Worm (Caenorhabditis elegans): ENCODE measurements around the gene sdz-18.
"Not testable (repeated sequence)": the region's sequence is repeated elsewhere in the genome, so short reads cannot be mapped to it uniquely, and the experiment has no call there.

sdz-18 gene

DNA sequence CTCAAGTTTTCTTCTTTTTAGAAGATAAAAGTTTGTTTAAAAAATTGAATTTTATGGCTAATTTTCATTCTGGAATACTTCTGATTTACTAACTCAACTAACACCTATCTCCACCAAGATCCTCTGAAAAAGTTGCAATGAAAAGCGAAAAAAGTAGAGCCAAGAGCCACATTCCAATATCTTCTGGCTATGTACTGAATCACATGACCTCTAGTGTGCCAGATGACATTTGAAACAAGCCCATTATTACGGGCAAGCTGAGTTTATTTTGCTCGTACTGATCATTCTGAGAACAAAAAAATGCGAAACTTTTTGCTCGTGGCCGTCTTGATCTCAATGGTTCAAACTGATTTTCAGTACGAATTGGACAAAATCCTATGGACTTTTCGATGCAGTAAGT lies 27.2 kb downstream of the sdz-18 start, which contains the start of gene irld-36:
Gene irld-36, plus strand, starts transcription at position 301 of the 400 bp plus-strand sequence.
- TF ChIP-seq him-1 (tag; optimal IDR thresholded peaks at IDR 0.05): no peak
- no peak for TF ChIP-seq dao-5 (tag; optimal IDR thresholded peaks at IDR 0.05)
- TF ChIP-seq W03F9.2 (tag; optimal IDR thresholded peaks at IDR 0.05): no peak

DNA sequence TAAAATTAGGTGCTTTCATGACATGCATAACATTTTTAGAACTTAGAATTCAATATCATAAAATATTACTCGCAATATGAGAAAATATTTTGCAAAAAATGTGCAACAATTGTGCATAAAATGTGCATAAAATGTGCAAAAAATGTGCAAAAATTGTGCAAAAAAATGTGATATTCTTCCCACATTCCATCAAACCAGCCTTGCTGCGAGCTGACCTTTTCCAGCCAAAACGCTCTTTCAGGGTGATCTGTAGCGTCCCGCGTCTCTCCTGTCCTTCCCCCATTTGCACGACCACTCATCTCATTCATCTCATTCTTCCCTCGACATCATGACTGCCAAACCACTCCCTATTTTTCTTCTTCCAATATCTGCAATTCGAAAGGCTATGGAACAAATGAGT lies 30.2 kb downstream of the sdz-18 start, which contains the start of gene fbxb-17:
Gene fbxb-17, plus strand, starts transcription at position 301 of the 400 bp plus-strand sequence.
- TF ChIP-seq him-1 (tag; optimal IDR thresholded peaks at IDR 0.05): no peak
- no peak for TF ChIP-seq W03F9.2 (tag; optimal IDR thresholded peaks at IDR 0.05)
- no peak for TF ChIP-seq dao-5 (tag; optimal IDR thresholded peaks at IDR 0.05)

DNA sequence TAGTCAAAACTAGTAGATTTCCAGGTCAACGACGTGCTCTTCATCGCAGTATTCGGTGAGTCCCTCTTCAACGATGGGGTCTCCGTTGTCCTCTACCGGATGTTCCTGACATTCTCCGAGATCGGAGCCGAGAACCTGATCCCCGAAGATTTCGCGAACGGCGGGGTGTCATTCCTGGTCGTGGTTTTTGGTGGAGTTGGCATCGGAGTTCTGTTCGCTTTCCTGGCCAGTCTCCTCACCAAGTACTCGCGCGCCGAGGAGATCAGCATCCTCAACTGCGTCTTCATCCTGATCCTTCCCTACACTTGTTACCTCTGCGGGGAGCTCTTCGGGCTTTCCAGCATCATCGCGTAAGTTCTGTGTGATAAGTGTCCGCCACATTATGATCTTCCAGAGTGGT lies 33.6 kb downstream of the sdz-18 start:
- TF ChIP-seq W03F9.2 (tag; optimal IDR thresholded peaks at IDR 0.05): no peak
- TF ChIP-seq him-1 (tag; optimal IDR thresholded peaks at IDR 0.05): no peak
- TF ChIP-seq dao-5 (tag; optimal IDR thresholded peaks at IDR 0.05): no peak

DNA sequence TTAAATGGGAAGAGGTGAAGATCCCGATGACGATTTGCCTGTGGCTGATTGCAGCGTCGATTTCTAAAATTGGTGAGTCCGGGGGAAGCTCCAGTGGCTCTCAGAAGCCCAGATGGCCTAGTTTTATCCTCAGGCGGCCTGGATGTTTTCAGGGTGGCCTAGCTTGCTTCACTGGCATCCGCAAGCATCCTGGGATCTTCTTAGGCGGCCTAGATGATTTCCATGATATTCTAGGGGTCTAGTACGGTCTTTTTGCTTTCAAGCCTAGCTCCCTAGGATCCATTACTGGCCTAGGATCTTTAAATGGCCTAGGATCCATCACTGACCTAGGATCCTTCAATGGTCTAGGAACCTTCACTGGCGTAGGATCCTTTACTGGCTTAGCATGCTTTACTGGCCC lies 35.3 kb downstream of the sdz-18 start:
- TF ChIP-seq W03F9.2 (tag; optimal IDR thresholded peaks at IDR 0.05): no peak
- no peak for TF ChIP-seq dao-5 (tag; optimal IDR thresholded peaks at IDR 0.05)
- TF ChIP-seq him-1 (tag; optimal IDR thresholded peaks at IDR 0.05): no peak

DNA sequence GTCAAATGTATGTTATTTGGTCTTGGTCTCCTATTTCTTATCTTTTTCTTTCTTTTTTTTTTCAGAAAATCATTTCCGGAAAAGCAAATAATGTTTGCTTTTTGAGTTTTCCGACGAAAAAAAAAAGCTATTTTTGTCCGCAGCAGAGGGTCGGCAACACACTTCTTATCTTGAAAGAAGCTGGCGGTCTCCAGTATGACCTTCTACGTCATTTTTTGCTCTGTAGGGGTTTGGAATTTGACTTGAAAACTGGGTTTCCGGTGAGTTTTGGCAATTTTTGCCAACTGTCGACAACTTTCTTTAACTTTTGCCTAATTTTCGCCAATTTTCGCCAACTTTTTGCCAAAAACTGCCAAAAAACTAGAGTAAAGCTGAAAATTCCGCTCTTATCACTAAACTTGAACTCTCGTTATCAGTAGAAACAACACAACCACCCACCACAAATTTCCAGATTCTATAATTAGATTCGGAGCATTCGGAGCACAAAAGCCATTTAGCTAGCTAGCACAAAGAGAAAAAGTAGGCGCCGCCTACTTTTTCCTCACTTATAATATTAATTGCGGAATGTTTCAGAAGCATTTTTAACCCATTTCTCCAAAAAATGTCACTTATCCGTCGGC lies 35.9 kb downstream of the sdz-18 start, which contains the start of gene nhx-6:
Gene nhx-6, plus strand, starts transcription at position 570 of the 620 bp plus-strand sequence.
- TF ChIP-seq W03F9.2 (tag; optimal IDR thresholded peaks at IDR 0.05) (no peak), dao-5 (tag; optimal IDR thresholded peaks at IDR 0.05) (no peak), him-1 (tag; optimal IDR thresholded peaks at IDR 0.05) (no peak)

DNA sequence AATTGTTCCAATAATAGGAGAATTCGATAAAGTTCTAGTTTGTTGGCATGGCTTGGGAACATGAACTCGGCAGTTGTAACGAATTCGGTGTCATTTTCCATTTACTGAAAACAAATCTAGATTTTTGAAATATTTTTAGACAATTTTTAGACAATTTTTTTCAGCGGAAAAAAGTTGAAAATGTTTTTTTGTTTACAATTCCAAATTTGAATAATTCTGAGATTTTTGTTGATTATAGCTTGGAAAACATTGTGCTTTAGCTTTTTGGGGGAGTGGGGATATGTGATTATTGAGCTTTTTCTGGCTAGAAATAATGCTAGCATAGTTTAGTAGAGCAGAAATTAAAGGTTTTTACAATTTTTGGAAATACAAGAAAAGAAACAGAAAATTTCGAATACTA lies 37.4 kb downstream of the sdz-18 start, which contains the start of gene srw-97:
Gene srw-97, minus strand, starts transcription at position 101 of the 400 bp plus-strand sequence.
- TF ChIP-seq dao-5 (tag; optimal IDR thresholded peaks at IDR 0.05) (no peak), him-1 (tag; optimal IDR thresholded peaks at IDR 0.05) (no peak), W03F9.2 (tag; optimal IDR thresholded peaks at IDR 0.05) (no peak)

DNA sequence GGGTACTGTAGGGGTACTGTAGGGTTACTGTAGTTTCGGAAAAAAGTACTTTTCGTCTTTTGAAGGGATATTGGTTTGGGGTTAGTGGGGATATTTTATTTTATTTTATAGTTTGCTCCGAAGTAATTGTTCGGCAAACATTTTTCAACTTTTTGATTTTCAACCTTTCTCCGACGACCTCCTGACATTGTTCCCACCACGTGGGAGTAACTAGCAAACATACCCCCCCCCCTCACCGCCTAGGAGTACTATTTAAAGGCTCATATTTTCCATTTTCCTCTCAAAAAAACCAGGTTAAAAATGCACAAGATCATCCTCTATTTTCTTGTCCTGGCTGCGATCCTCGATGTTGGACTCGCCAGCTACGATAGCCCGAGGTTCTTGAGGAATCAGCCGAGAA lies 40.3 kb downstream of the sdz-18 start, which contains the start of gene srlf-29:
Gene srlf-29, plus strand, starts transcription at position 301 of the 400 bp plus-strand sequence.
- TF ChIP-seq him-1 (tag; optimal IDR thresholded peaks at IDR 0.05) (no peak), W03F9.2 (tag; optimal IDR thresholded peaks at IDR 0.05) (no peak), dao-5 (tag; optimal IDR thresholded peaks at IDR 0.05) (no peak)

DNA sequence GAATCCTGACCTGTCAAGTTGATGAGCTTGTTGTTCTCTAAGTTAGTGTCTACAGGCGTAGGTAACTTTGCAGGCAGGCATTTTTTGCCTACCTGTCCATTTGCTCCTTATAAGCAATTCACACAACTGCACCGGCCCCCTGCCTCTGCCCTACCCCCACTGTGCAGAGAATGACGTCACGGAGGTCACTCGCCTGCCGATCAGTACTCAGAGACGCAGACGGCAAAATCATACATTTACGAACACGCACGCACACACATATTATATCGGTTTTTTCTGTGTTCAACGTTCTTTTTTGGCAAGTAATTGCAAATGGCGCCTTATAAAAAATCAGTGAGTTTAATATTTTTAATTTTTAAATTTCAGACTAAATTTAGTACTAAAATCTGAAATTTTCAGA lies 42.8 kb downstream of the sdz-18 start, which contains the start of gene duxl-1:
Gene duxl-1, plus strand, starts transcription at position 184 of the 400 bp plus-strand sequence.
- TF ChIP-seq dao-5 (tag; optimal IDR thresholded peaks at IDR 0.05) (no peak), him-1 (tag; optimal IDR thresholded peaks at IDR 0.05) (no peak), W03F9.2 (tag; optimal IDR thresholded peaks at IDR 0.05) (no peak)

DNA sequence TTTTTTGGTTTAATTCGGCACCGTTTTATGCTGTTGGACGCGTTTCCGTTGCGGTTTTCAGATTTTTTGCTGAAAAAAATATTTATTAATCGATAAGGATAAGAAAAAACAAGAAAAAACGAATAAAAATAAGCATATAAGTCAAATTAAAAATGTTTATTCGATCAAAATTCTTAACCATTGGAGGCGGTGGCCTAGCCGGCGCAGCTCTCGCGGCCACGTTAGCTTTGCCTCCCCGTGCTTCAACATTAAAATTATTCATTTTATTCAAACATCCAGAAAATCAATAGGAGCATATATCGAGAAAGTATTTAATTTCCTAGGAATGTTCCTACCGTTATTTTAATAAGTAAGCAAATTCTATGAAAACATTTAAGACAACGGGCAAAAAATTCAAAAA lies 43.4 kb downstream of the sdz-18 start, which contains the start of gene ZC204.14:
Gene ZC204.14, minus strand, starts transcription at position 69 of the 400 bp plus-strand sequence.
- no peak for TF ChIP-seq dao-5 (tag; optimal IDR thresholded peaks at IDR 0.05)
- no peak for TF ChIP-seq him-1 (tag; optimal IDR thresholded peaks at IDR 0.05)
- no peak for TF ChIP-seq W03F9.2 (tag; optimal IDR thresholded peaks at IDR 0.05)

DNA sequence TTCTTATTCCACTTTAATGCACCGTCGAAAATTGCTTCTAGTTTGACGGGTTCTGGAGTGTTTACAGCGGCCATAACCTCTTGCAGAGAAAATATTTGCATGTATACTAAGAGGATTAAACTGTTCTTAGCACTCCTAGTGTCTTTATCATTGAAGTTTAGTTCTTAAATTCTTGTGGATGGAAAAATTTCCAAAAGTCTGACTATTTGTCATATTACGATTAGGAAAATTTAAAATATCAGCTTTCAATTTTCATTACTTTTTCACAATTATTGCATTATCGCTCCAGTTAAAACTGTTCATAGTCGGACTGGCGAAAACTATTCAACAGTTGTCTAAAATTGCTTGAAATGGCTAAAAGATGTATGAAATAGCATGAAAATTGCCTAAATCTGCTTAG lies 45.4 kb downstream of the sdz-18 start, which contains the start of gene ZC204.13:
Gene ZC204.13, minus strand, starts transcription at position 101 of the 400 bp plus-strand sequence.
- TF ChIP-seq dao-5, W03F9.2, him-1 (tag; optimal IDR thresholded peaks at IDR 0.05): not testable (repeated sequence)

DNA sequence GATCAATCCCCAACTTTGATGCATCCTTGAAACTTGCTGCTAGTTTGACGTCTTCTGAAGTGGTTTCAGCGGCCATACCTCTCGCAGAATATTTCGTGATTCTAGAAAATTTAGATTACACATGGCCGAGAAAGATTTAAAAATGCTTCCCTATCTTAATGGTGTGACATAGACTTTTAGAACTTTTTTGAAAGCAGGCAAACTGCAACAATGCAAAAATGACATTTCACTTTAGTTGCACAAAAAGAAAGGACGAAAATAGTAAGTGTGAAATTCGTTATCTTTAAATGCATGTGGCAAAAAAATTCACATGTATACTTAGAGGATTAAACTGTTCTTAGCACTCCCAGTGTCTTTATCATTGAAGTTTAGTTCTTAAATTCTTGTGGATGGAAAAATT lies 49.1 kb downstream of the sdz-18 start, which contains the start of gene ZC204.12:
Gene ZC204.12, minus strand, starts transcription at position 101 of the 400 bp plus-strand sequence.
- TF ChIP-seq W03F9.2 (tag; optimal IDR thresholded peaks at IDR 0.05) (no peak), him-1 (tag; optimal IDR thresholded peaks at IDR 0.05) (no peak), dao-5 (tag; optimal IDR thresholded peaks at IDR 0.05) (no peak)

DNA sequence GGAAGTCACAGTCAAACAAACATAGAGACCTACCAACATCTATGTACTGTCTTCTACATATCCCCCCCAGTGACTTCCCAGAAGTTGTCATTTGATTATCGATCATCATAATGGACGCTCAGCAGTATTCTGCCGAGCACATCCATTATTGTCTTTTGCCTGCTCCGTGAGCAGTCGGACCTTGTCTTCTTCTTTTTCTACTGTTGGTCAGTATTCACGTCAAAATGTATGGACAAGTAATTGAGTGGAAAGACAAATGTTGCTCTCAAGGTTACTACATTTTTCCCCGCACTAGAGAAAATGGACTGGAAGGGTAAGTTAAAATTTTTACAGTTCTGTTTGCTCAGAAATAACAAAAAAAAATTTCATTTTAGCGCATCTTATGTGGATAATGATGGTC lies 51.4 kb downstream of the sdz-18 start, which contains the start of gene btb-12:
Gene btb-12, plus strand, starts transcription at position 301 of the 400 bp plus-strand sequence.
- TF ChIP-seq dao-5 (tag; optimal IDR thresholded peaks at IDR 0.05) (no peak), him-1 (tag; optimal IDR thresholded peaks at IDR 0.05) (no peak), W03F9.2 (tag; optimal IDR thresholded peaks at IDR 0.05) (no peak)
